Fruit fly (Drosophila melanogaster): ENCODE results near the gene CG34447.

Gene CG34447

dm6 chr2L:2375655-2376417, 44.0 kb downstream of the CG34447 start, which contains the start of gene Atxn7 (continued):
- TF ChIP-seq Elba2 (GFP tag; optimal IDR thresholded peaks at IDR 0.05) (no peak), CG4360 (GFP tag; IDR thresholded peaks at IDR 0.05) (peak; percentile 48; the same call in 1 of the 2 replicates), CG1647 (GFP tag; optimal IDR thresholded peaks at IDR 0.05) (peak; percentile 32), chif (GFP tag; optimal IDR thresholded peaks at IDR 0.05) (peak; percentile 37 to 52), tap (tag; optimal IDR thresholded peaks at IDR 0.05) (peak; percentile 43), Meics (GFP tag; optimal IDR thresholded peaks at IDR 0.05) (peak; percentile 70), Mrtf (GFP tag; IDR thresholded peaks at IDR 0.05) (no peak), CG6654 (GFP tag; optimal IDR thresholded peaks at IDR 0.05) (peak; percentile 23), gce (GFP tag; IDR thresholded peaks at IDR 0.05) (no peak), gem (tag; optimal IDR thresholded peaks at IDR 0.05) (peak; percentile 55), CG6689 (GFP tag; IDR thresholded peaks at IDR 0.05) (no peak), Side (GFP tag; optimal IDR thresholded peaks at IDR 0.05) (peak; percentile 6), zfh2 (GFP tag; optimal IDR thresholded peaks at IDR 0.05) (peak; percentile 26), bigmax (GFP tag; optimal IDR thresholded peaks at IDR 0.05) (peak; percentile 50), CG5180 (GFP tag; optimal IDR thresholded peaks at IDR 0.05) (peak; percentile 40), Trl (optimal IDR thresholded peaks at IDR 0.05) (no peak), Trl (GFP tag; optimal IDR thresholded peaks at IDR 0.05) (peak; percentile 52), CG31388 (GFP tag; optimal IDR thresholded peaks at IDR 0.05) (no peak), eyg (GFP tag; optimal IDR thresholded peaks at IDR 0.05) (peak; percentile 61), sim (GFP tag; IDR thresholded peaks at IDR 0.05) (no peak), Sry-β (GFP tag; optimal IDR thresholded peaks at IDR 0.05) (peak; percentile 28), h (optimal IDR thresholded peaks at IDR 0.05) (no peak), luna (GFP tag; optimal IDR thresholded peaks at IDR 0.05) (no peak), Spps (tag; optimal IDR thresholded peaks at IDR 0.05) (no peak), MESR4 (GFP tag; optimal IDR thresholded peaks at IDR 0.05) (peak; percentile 76), unpg (GFP tag; optimal IDR thresholded peaks at IDR 0.05) (peak; percentile 80), CG8089 (GFP tag; optimal IDR thresholded peaks at IDR 0.05) (peak; percentile 69), CG12659 (GFP tag; optimal IDR thresholded peaks at IDR 0.05) (peak; percentile 79), CG31224 (GFP tag; IDR thresholded peaks at IDR 0.05) (no peak; the same call in 1 of the 2 replicates), Hey (tag; optimal IDR thresholded peaks at IDR 0.05) (peak; percentile 47), crc (GFP tag; optimal IDR thresholded peaks at IDR 0.05) (peak; percentile 42), Bgb (GFP tag; IDR thresholded peaks at IDR 0.05; ENCODE audit: partially characterized antibody) (peak; percentile 98), her (GFP tag; optimal IDR thresholded peaks at IDR 0.05) (no peak), Aef1 (GFP tag; IDR thresholded peaks at IDR 0.05) (peak; percentile 80), CG4404 (GFP tag; IDR thresholded peaks at IDR 0.05) (no peak), Dref (GFP tag; IDR thresholded peaks at IDR 0.05) (peak; percentile 87), Lpt (GFP tag; optimal IDR thresholded peaks at IDR 0.05) (no peak), CG18476 (GFP tag; optimal IDR thresholded peaks at IDR 0.05) (no peak), CG2129 (GFP tag; IDR thresholded peaks at IDR 0.05; ENCODE audit: partially characterized antibody) (peak; percentile 89), dysf (GFP tag; IDR thresholded peaks at IDR 0.05) (peak; percentile 46; the same call in 2 of the 3 replicates), twi (tag; optimal IDR thresholded peaks at IDR 0.05) (peak; percentile 34), Hr78 (GFP tag; optimal IDR thresholded peaks at IDR 0.05) (no peak), CG9215 (GFP tag; IDR thresholded peaks at IDR 0.05) (no peak), jigr1 (GFP tag; IDR thresholded peaks at IDR 0.05) (no peak), Fer3 (tag; optimal IDR thresholded peaks at IDR 0.05) (peak; percentile 63), CkIIα-i1 (GFP tag; IDR thresholded peaks at IDR 0.05) (no peak), cg (GFP tag; optimal IDR thresholded peaks at IDR 0.05) (peak; percentile 99), CG14050 (GFP tag; IDR thresholded peaks at IDR 0.05) (peak; percentile 55; the same call in 2 of the 3 replicates), Neu2 (GFP tag; optimal IDR thresholded peaks at IDR 0.05; ENCODE audit: borderline replicate concordance) (peak; percentile 13), gfzf (GFP tag; optimal IDR thresholded peaks at IDR 0.05) (peak; percentile 27)

Data from whole organism, embryonic.